Fruit fly (Drosophila melanogaster) whole organism, embryonic: Measurements from ENCODE around the gene Hr96.

ENCODE experiments used
- Abd-B ChIP-seq: fragments of 200-800 bp; sonication (Bioruptor generic); optimal IDR thresholded peaks from 2 replicates; lab custom pipeline; 2018; ENCODE audit warnings: missing biosample characterization, mild to moderate bottlenecking, missing genetic modification characterization, moderate library complexity
- Atf6 ChIP-seq: fragments of 200-800 bp; sonication (Bioruptor generic); IDR thresholded peaks from 2 replicates; pipeline ENCODE4 v1.3.6; 2022; ENCODE audit warnings: missing biosample characterization, missing genetic modification characterization
- CG10366 ChIP-seq: fragments of 200-800 bp; sonication (Bioruptor generic); IDR thresholded peaks from 2 replicates; pipeline ENCODE4 v1.3.6; 2022; ENCODE audit warnings: missing biosample characterization, missing genetic modification characterization
- CG10959 ChIP-seq: fragments of 200-800 bp; sonication (Bioruptor generic); IDR thresholded peaks from 2 replicates; pipeline ENCODE4 v1.3.6; 2022; ENCODE audit warnings: missing biosample characterization, missing genetic modification characterization
- CG12299 ChIP-seq: fragments of 200-800 bp; sonication (Bioruptor generic); optimal IDR thresholded peaks from 2 replicates; lab custom pipeline; 2018; ENCODE audit warnings: missing biosample characterization, mild to moderate bottlenecking, missing genetic modification characterization
- CG13287 ChIP-seq: fragments of 200-800 bp; sonication (Bioruptor generic); IDR thresholded peaks from 2 replicates; pipeline ENCODE4 v1.3.6; 2022; ENCODE audit warnings: missing biosample characterization, missing genetic modification characterization; ENCODE audit not compliant: partially characterized antibody
- CG13296 ChIP-seq: fragments of 200-800 bp; sonication (Bioruptor generic); optimal IDR thresholded peaks from 3 replicates; lab custom pipeline; 2018; ENCODE audit warnings: missing biosample characterization, mild to moderate bottlenecking, missing genetic modification characterization
- CG14710 ChIP-seq: fragments of 200-800 bp; sonication (Bioruptor generic); optimal IDR thresholded peaks from 3 replicates; lab custom pipeline; 2019; ENCODE audit warnings: missing biosample characterization, mild to moderate bottlenecking, missing genetic modification characterization, moderate library complexity
- CG15269 ChIP-seq: fragments of 200-800 bp; sonication (Bioruptor generic); optimal IDR thresholded peaks from 2 replicates; lab custom pipeline; 2018; ENCODE audit warnings: missing biosample characterization, mild to moderate bottlenecking, missing genetic modification characterization, moderate library complexity
- CG18262 ChIP-seq: fragments of 200-800 bp; optimal IDR thresholded peaks from 3 replicates; lab custom pipeline; 2019; ENCODE audit warnings: missing biosample characterization, mild to moderate bottlenecking, missing genetic modification characterization, moderate library complexity
- CG30431 ChIP-seq: fragments of 200-800 bp; sonication (Bioruptor generic); optimal IDR thresholded peaks from 2 replicates; lab custom pipeline; 2017; ENCODE audit warnings: missing biosample characterization, missing genetic modification characterization
- CG3163 ChIP-seq: fragments of 200-800 bp; sonication (Bioruptor generic); optimal IDR thresholded peaks from 3 replicates; lab custom pipeline; 2016; ENCODE audit warnings: missing biosample characterization, missing genetic modification characterization
- CG4404 ChIP-seq: fragments of 200-800 bp; sonication (Bioruptor generic); IDR thresholded peaks from 2 replicates; pipeline ENCODE4 v1.3.6; 2022; ENCODE audit warnings: missing biosample characterization, missing genetic modification characterization
- CG6272 ChIP-seq: fragments of 200-800 bp; sonication (Bioruptor generic); IDR thresholded peaks from 2 replicates; pipeline ENCODE4 v1.3.6; 2022; ENCODE audit warnings: missing biosample characterization, missing genetic modification characterization
- CG7987 ChIP-seq: fragments of 200-800 bp; sonication (Bioruptor generic); optimal IDR thresholded peaks from 2 replicates; lab custom pipeline; 2018; ENCODE audit warnings: missing biosample characterization, mild to moderate bottlenecking, missing genetic modification characterization, moderate library complexity
- CG8388 ChIP-seq: fragments of 200-800 bp; sonication (Bioruptor generic); optimal IDR thresholded peaks from 2 replicates; lab custom pipeline; 2019; ENCODE audit warnings: missing biosample characterization, mild to moderate bottlenecking, missing genetic modification characterization, moderate library complexity
- CHES-1-like ChIP-seq: fragments of 200-800 bp; sonication (Bioruptor generic); optimal IDR thresholded peaks from 2 replicates; lab custom pipeline; 2016; ENCODE audit warnings: missing biosample characterization, missing genetic modification characterization
- H2.0 ChIP-seq: fragments of 200-800 bp; sonication (Bioruptor generic); IDR thresholded peaks from 2 replicates; pipeline ENCODE4 v1.3.6; 2022; ENCODE audit warnings: missing biosample characterization, missing genetic modification characterization
- HLH4C ChIP-seq: fragments of 200-800 bp; sonication (Bioruptor generic); IDR thresholded peaks from 3 replicates; pipeline ENCODE4 v1.3.6; 2022; ENCODE audit warnings: missing biosample characterization, missing genetic modification characterization; ENCODE audit not compliant: partially characterized antibody
- Hmr ChIP-seq: fragments of 200-800 bp; sonication (Bioruptor generic); optimal IDR thresholded peaks from 3 replicates; lab custom pipeline; 2017; ENCODE audit warnings: mild to moderate bottlenecking, missing biosample characterization, missing genetic modification reagents, missing genetic modification characterization
- Hr39 ChIP-seq: fragments of >200 bp; optimal IDR thresholded peaks from 2 replicates; lab custom pipeline; 2017
- Hr78 ChIP-seq, 2 experiments: fragments of 200-800 bp in 1 of 2; fragments of >200 bp in 1 of 2; sonication (Bioruptor generic) in 1 of 2; optimal IDR thresholded peaks; 2 replicates each; lab custom pipeline; 2017 to 2019; ENCODE audit warnings: missing biosample characterization in 2 of 2, missing genetic modification characterization in 2 of 2, mild to moderate bottlenecking in 1 of 2, moderate library complexity in 1 of 2
- MTF-1 ChIP-seq: fragments of 200-800 bp; sonication (Bioruptor generic); optimal IDR thresholded peaks from 2 replicates; lab custom pipeline; 2018; ENCODE audit warnings: missing biosample characterization, mild to moderate bottlenecking, missing genetic modification characterization, borderline replicate concordance
- Myb ChIP-seq: fragments of 200-800 bp; sonication (Bioruptor generic); optimal IDR thresholded peaks from 2 replicates; lab custom pipeline; 2016; ENCODE audit warnings: missing biosample characterization, missing genetic modification characterization
- Nf-YC ChIP-seq: fragments of 200-800 bp; optimal IDR thresholded peaks from 3 replicates; lab custom pipeline; 2019; ENCODE audit warnings: missing biosample characterization, mild to moderate bottlenecking, missing genetic modification characterization, moderate library complexity
- Ravus ChIP-seq: fragments of 200-800 bp; sonication (Bioruptor generic); IDR thresholded peaks from 2 replicates; pipeline ENCODE4 v1.3.6; 2022; ENCODE audit warnings: missing biosample characterization, missing genetic modification characterization
- TFAM ChIP-seq: fragments of 200-800 bp; sonication (Bioruptor generic); optimal IDR thresholded peaks from 2 replicates; lab custom pipeline; 2017; ENCODE audit warnings: missing biosample characterization, missing genetic modification characterization, inconsistent platforms
- Usf ChIP-seq: fragments of 200-800 bp; sonication (Bioruptor generic); optimal IDR thresholded peaks from 2 replicates; lab custom pipeline; 2017; ENCODE audit warnings: missing genotype, missing biosample characterization, missing genetic modification characterization
- YL-1 ChIP-seq: fragments of 200-800 bp; sonication (Bioruptor generic); optimal IDR thresholded peaks from 3 replicates; lab custom pipeline; 2017; ENCODE audit warnings: missing biosample characterization, mild to moderate bottlenecking, missing genetic modification characterization
- chn ChIP-seq: fragments of 200-800 bp; sonication (Bioruptor generic); optimal IDR thresholded peaks from 2 replicates; lab custom pipeline; 2016; ENCODE audit warnings: missing biosample characterization, missing genetic modification characterization
- dm ChIP-seq: fragments of 200-800 bp; sonication (Bioruptor generic); optimal IDR thresholded peaks from 3 replicates; lab custom pipeline; 2016; ENCODE audit warnings: missing biosample characterization, missing genetic modification characterization
- dmrt99B ChIP-seq: fragments of 200-800 bp; sonication (Bioruptor generic); optimal IDR thresholded peaks from 2 replicates; lab custom pipeline; 2018; ENCODE audit warnings: missing biosample characterization, mild to moderate bottlenecking, missing genetic modification characterization, moderate library complexity
- gcm ChIP-seq: fragments of 200-800 bp; sonication (Bioruptor generic); optimal IDR thresholded peaks from 2 replicates; lab custom pipeline; 2019; ENCODE audit warnings: missing biosample characterization, mild to moderate bottlenecking, missing genetic modification characterization, moderate library complexity
- gem ChIP-seq: fragments of 200-800 bp; sonication (Bioruptor generic); optimal IDR thresholded peaks from 2 replicates; lab custom pipeline; 2019; ENCODE audit warnings: missing biosample characterization, mild to moderate bottlenecking, missing genetic modification characterization, moderate library complexity
- grn ChIP-seq: fragments of 200-800 bp; sonication (Bioruptor generic); optimal IDR thresholded peaks from 3 replicates; lab custom pipeline; 2017; ENCODE audit warnings: missing biosample characterization, missing genetic modification characterization
- hb ChIP-seq: fragments of 200-800 bp; sonication (Bioruptor generic); IDR thresholded peaks from 3 replicates; pipeline ENCODE4 v1.3.6; 2022; ENCODE audit warnings: missing biosample characterization, missing genetic modification characterization; ENCODE audit not compliant: partially characterized antibody
- ken ChIP-seq: fragments of 200-800 bp; sonication (Bioruptor generic); IDR thresholded peaks from 3 replicates; pipeline ENCODE4 v1.3.6; 2022; ENCODE audit warnings: missing biosample characterization, missing genetic modification characterization
- lola ChIP-seq, 3 experiments: fragments of >200 bp in 2 of 3; fragments of 200-800 bp in 1 of 3; sonication (Bioruptor generic) in 1 of 3; optimal IDR thresholded peaks; 2 replicates each; lab custom pipeline; 2017 to 2019; ENCODE audit warnings: missing biosample characterization in 3 of 3, missing genetic modification characterization in 3 of 3, mild to moderate bottlenecking in 1 of 3, moderate library complexity in 1 of 3
- nmo ChIP-seq: fragments of 200-800 bp; sonication (Bioruptor generic); optimal IDR thresholded peaks from 2 replicates; lab custom pipeline; 2018; ENCODE audit warnings: missing biosample characterization, mild to moderate bottlenecking, missing genetic modification characterization, moderate library complexity
- odd ChIP-seq: fragments of 200-800 bp; sonication (Bioruptor generic); optimal IDR thresholded peaks from 2 replicates; lab custom pipeline; 2017; ENCODE audit warnings: missing biosample characterization, mild to moderate bottlenecking, missing genetic modification characterization
- psq ChIP-seq: fragments of 200-800 bp; sonication (Bioruptor generic); optimal IDR thresholded peaks from 2 replicates; lab custom pipeline; 2017; ENCODE audit warnings: missing biosample characterization, missing genetic modification characterization
- schlank ChIP-seq: fragments of 200-800 bp; sonication (Bioruptor generic); optimal IDR thresholded peaks from 2 replicates; lab custom pipeline; 2018; ENCODE audit warnings: missing biosample characterization, mild to moderate bottlenecking, missing genetic modification characterization
- sd ChIP-seq: fragments of 200-800 bp; sonication (Bioruptor generic); optimal IDR thresholded peaks from 3 replicates; lab custom pipeline; 2018; ENCODE audit warnings: missing biosample characterization, mild to moderate bottlenecking, missing genetic modification characterization, moderate library complexity
- sens ChIP-seq: fragments of 200-800 bp; sonication (Bioruptor generic); peaks from one replicate; lab custom pipeline; 2016; ENCODE audit warnings: missing biosample characterization, missing genetic modification characterization
- tin ChIP-seq: fragments of 200-800 bp; sonication (Bioruptor generic); optimal IDR thresholded peaks from 3 replicates; lab custom pipeline; 2016; ENCODE audit warnings: missing biosample characterization, missing genetic modification characterization
- tna ChIP-seq: fragments of 200-800 bp; sonication (Bioruptor generic); IDR thresholded peaks from 2 replicates; pipeline ENCODE4 v1.3.6; 2022; ENCODE audit warnings: missing biosample characterization, missing genetic modification characterization; ENCODE audit not compliant: partially characterized antibody
- toy ChIP-seq: fragments of 200-800 bp; sonication (Bioruptor generic); IDR thresholded peaks from 2 replicates; pipeline ENCODE4 v1.3.6; 2022; ENCODE audit warnings: missing biosample characterization, missing genetic modification characterization
- twi ChIP-seq: fragments of 200-800 bp; optimal IDR thresholded peaks from 2 replicates; lab custom pipeline; 2019; ENCODE audit warnings: missing biosample characterization, mild to moderate bottlenecking, missing genetic modification characterization, moderate library complexity
- vvl ChIP-seq: fragments of 200-800 bp; sonication (Bioruptor generic); IDR thresholded peaks from 2 replicates; pipeline ENCODE4 v1.3.6; 2022; ENCODE audit warnings: missing biosample characterization, missing genetic modification characterization
- zfh1 ChIP-seq: fragments of 200-800 bp; sonication (Bioruptor generic); IDR thresholded peaks from 3 replicates; pipeline ENCODE4 v1.3.6; 2022; ENCODE audit warnings: missing biosample characterization, missing genetic modification characterization

The Hr96 gene

DNA sequence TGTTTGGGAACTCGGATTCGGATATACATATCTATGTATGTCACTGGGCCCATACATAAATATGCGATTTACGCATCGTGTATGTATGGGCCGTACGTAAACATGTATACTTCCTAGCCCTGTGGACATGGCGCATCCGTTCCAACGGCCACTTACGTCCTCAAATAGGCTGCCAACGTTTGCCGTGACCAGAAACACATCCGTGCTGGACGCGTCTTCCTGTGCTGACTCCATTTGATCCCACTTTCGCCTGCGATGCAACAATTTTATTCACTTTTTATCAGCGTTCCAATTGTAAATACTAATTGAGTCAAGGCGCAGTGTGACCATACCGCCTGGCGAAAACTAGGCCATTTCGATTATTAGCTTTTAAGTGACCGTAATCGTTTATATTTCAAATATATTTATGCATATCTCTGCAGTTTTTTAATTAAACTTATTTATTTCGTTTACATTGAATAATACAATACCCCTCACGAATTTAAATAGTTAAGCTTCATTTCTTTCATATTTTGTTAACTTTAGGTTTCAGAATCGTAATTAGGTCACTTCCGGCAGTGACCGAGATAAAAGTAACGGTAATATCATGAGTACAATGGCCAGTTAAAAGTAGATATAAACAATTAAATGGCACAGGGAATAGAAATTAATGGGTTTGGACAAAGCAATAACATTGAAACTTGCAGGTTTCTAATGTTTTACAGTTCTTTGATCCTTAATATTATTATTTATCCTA, 19.9 kb downstream of the Hr96 start, which contains the start of gene 5PtaseI (continued):
- TF ChIP-seq Ravus (GFP tag; lab: Robert Waterston, UW) (no peak), HLH4C (GFP tag; lab: Robert Waterston, UW) (no peak), twi (tag; lab: Kevin White, UChicago) (no peak), Usf (GFP tag; lab: Kevin White, UChicago) (no peak), CG14710 (tag; lab: Kevin White, UChicago) (peak; percentile 19), CG18262 (no peak), odd (GFP tag; lab: Kevin White, UChicago) (no peak), CG10959 (GFP tag; lab: Robert Waterston, UW) (no peak), vvl (GFP tag; lab: Robert Waterston, UW) (peak; percentile 38), Atf6 (GFP tag; lab: Robert Waterston, UW) (no peak), tin (no peak), hb (GFP tag; lab: Robert Waterston, UW) (no peak; the same call in 2 of the 3 replicates), dmrt99B (tag; lab: Kevin White, UChicago) (no peak), chn (GFP tag; lab: Kevin White, UChicago) (no peak), Abd-B (GFP tag; lab: Kevin White, UChicago) (no peak), lola (GFP tag; optimal IDR thresholded peaks at IDR 0.05; lab: Kevin White, UChicago) (no peak), toy (GFP tag; lab: Robert Waterston, UW) (no peak), CG30431 (no peak), grn (GFP tag; lab: Kevin White, UChicago) (no peak), Hmr (no peak), CG4404 (GFP tag; lab: Robert Waterston, UW) (no peak), gcm (no peak), Hr39 (no peak), CG12299 (tag; lab: Kevin White, UChicago) (no peak), CG13296 (GFP tag; lab: Kevin White, UChicago) (no peak), sens (GFP tag; lab: Kevin White, UChicago) (peak; percentile 73), zfh1 (GFP tag; lab: Robert Waterston, UW) (no peak), psq (GFP tag; lab: Kevin White, UChicago) (no peak), TFAM (GFP tag; lab: Kevin White, UChicago) (no peak), CHES-1-like (GFP tag; lab: Kevin White, UChicago) (peak; percentile 4), schlank (tag; lab: Kevin White, UChicago) (no peak), gem (no peak), YL-1 (GFP tag; lab: Kevin White, UChicago) (peak; percentile 51), Nf-YC (tag; lab: Kevin White, UChicago) (no peak), CG15269 (tag; lab: Kevin White, UChicago) (no peak), sd (tag; lab: Kevin White, UChicago) (no peak), CG13287 (GFP tag; lab: Robert Waterston, UW) (peak; percentile 50; the same call in 1 of the 2 replicates), CG10366 (no peak), CG7987 (GFP tag; lab: Kevin White, UChicago) (no peak), Hr78 (GFP tag; optimal IDR thresholded peaks at IDR 0.05; lab: Kevin White, UChicago) (no peak), MTF-1 (no peak), CG6272 (GFP tag; lab: Robert Waterston, UW) (no peak), ken (GFP tag; lab: Robert Waterston, UW) (no peak), Myb (peak; percentile 91), dm (no peak), CG3163 (GFP tag; lab: Kevin White, UChicago) (no peak), CG8388 (GFP tag; lab: Kevin White, UChicago) (no peak), tna (no peak), nmo (GFP tag; lab: Kevin White, UChicago) (peak; percentile 7), H2.0 (GFP tag; lab: Robert Waterston, UW) (no peak)
